Worm (Caenorhabditis elegans): ENCODE measurements around the gene paa-1.
A peak's percentile ranks its signal among the peaks of the same experiment; 100 is the strongest.

Gene paa-1

ce11 chrIII:5420276-5420675 lies 30.3 kb upstream of the paa-1 start:
- TF ChIP-seq ceh-82 (tag; optimal IDR thresholded peaks at IDR 0.05) (no peak), snpc-4 (tag; optimal IDR thresholded peaks at IDR 0.05) (no peak), lin-13 (GFP tag; optimal IDR thresholded peaks at IDR 0.05) (no peak), mab-5 (tag; optimal IDR thresholded peaks at IDR 0.05) (no peak), nhr-129 (tag; optimal IDR thresholded peaks at IDR 0.05) (no peak), ceh-16 (tag; optimal IDR thresholded peaks at IDR 0.05) (no peak), fos-1 (tag; optimal IDR thresholded peaks at IDR 0.05) (peak; percentile 26), nhr-10 (tag; optimal IDR thresholded peaks at IDR 0.05) (no peak)

- TF ChIP-seq blmp-1 (tag; optimal IDR thresholded peaks at IDR 0.05; ENCODE audit: insufficient read depth) (peak; percentile 68), ZK546.5 (tag; optimal IDR thresholded peaks at IDR 0.05) (no peak), nhr-11 (tag; optimal IDR thresholded peaks at IDR 0.05) (no peak), F13H6.1 (tag; optimal IDR thresholded peaks at IDR 0.05) (peak; percentile 52), unc-55 (GFP tag; optimal IDR thresholded peaks at IDR 0.05) (no peak), unc-39 (tag; optimal IDR thresholded peaks at IDR 0.05) (no peak), gmeb-1 (tag; optimal IDR thresholded peaks at IDR 0.05) (no peak), sma-9 (GFP tag; optimal IDR thresholded peaks at IDR 0.05) (peak; percentile 56), sma-9 (tag; optimal IDR thresholded peaks at IDR 0.05) (no peak), nhr-77 (tag; optimal IDR thresholded peaks at IDR 0.05) (no peak), nhr-21 (tag; optimal IDR thresholded peaks at IDR 0.05) (peak; percentile 46), lsy-2 (tag; optimal IDR thresholded peaks at IDR 0.05) (peak in 1 of 2 experiments; percentile 49), ztf-11 (tag; optimal IDR thresholded peaks at IDR 0.05) (no peak), mdl-1 (tag; optimal IDR thresholded peaks at IDR 0.05) (no peak), mbf-1 (tag; optimal IDR thresholded peaks at IDR 0.05) (no peak), skn-1 (tag; optimal IDR thresholded peaks at IDR 0.05) (no peak), elt-1 (tag; optimal IDR thresholded peaks at IDR 0.05) (no peak), nhr-12 (tag; optimal IDR thresholded peaks at IDR 0.05) (no peak), crh-2 (tag; optimal IDR thresholded peaks at IDR 0.05) (peak; percentile 97), nhr-25 (tag; optimal IDR thresholded peaks at IDR 0.05) (peak; percentile 7), snpc-4 (tag; optimal IDR thresholded peaks at IDR 0.05) (no peak), ceh-82 (tag; optimal IDR thresholded peaks at IDR 0.05) (no peak), sma-3 (GFP tag; optimal IDR thresholded peaks at IDR 0.05) (peak; percentile 35), unc-62 (GFP tag; optimal IDR thresholded peaks at IDR 0.05) (no peak), dmd-4 (tag; optimal IDR thresholded peaks at IDR 0.05) (no peak), nhr-6 (tag; optimal IDR thresholded peaks at IDR 0.05) (no peak), mab-5 (tag; optimal IDR thresholded peaks at IDR 0.05) (no peak), peb-1 (tag; optimal IDR thresholded peaks at IDR 0.05) (no peak), elt-3 (tag; optimal IDR thresholded peaks at IDR 0.05) (no peak), ceh-16 (tag; optimal IDR thresholded peaks at IDR 0.05) (no peak), fos-1 (tag; optimal IDR thresholded peaks at IDR 0.05) (peak; percentile 9), ztf-1 (GFP tag; conservative IDR thresholded peaks at IDR 0.05) (no peak), lin-13 (GFP tag; optimal IDR thresholded peaks at IDR 0.05) (no peak), nhr-237 (tag; optimal IDR thresholded peaks at IDR 0.05) (no peak), Y55F3AM.14 (GFP tag; optimal IDR thresholded peaks at IDR 0.05) (no peak), sem-4 (tag; optimal IDR thresholded peaks at IDR 0.05) (peak; percentile 71), lin-39 (tag; optimal IDR thresholded peaks at IDR 0.05) (no peak), ama-1 (optimal IDR thresholded peaks at IDR 0.05) (no peak), zag-1 (tag; optimal IDR thresholded peaks at IDR 0.05) (no peak), aly-2 (tag; optimal IDR thresholded peaks at IDR 0.05) (no peak), C34F6.9 (tag; optimal IDR thresholded peaks at IDR 0.05) (no peak), nhr-10 (tag; optimal IDR thresholded peaks at IDR 0.05) (no peak), nhr-23 (tag; optimal IDR thresholded peaks at IDR 0.05) (no peak), lin-11 (tag; optimal IDR thresholded peaks at IDR 0.05) (no peak), egl-27 (tag; optimal IDR thresholded peaks at IDR 0.05) (no peak), R02D3.7 (tag; optimal IDR thresholded peaks at IDR 0.05) (no peak), nhr-129 (tag; optimal IDR thresholded peaks at IDR 0.05) (peak; percentile 36), ztf-4 (tag; optimal IDR thresholded peaks at IDR 0.05) (no peak), alr-1 (tag; optimal IDR thresholded peaks at IDR 0.05) (no peak)
Observed at ce11 chrIII:5421406-5421805, 29.1 kb upstream of the paa-1 start.

Data from whole organism, L2 larva.